Fruit fly (Drosophila melanogaster): ENCODE results near the gene DCP2.

Gene DCP2

DNA sequence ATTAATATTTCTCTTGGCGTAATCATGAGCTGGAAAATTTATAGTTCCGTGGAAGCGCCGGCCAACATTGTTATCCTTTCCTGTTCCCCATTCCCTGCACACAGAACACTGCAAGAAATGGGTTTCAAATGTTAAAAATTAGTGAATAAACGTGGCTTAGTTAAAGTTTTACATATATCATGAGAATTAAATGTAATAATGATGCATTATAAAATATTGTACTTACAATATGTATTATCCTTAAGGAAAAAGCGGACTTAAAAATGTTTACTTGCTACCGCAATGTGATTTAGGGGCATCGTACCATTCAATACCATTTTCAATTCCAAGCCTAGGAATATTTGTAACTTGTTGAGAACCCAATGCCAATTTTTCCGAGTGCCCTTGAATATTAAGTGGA is 23.6 kb downstream of the DCP2 start:
- TF ChIP-seq CG6792 (GFP tag; optimal IDR thresholded peaks at IDR 0.05) (no peak), CG11902 (GFP tag; optimal IDR thresholded peaks at IDR 0.05) (no peak), dsx (GFP tag; optimal IDR thresholded peaks at IDR 0.05; ENCODE audit: poor library complexity, severe bottlenecking) (no peak), cyc (GFP tag; optimal IDR thresholded peaks at IDR 0.05) (no peak)

dm6 chr3L:15802117-15802516 is 24.1 kb downstream of the DCP2 start:
- no peak for TF ChIP-seq CG11294 (GFP tag; IDR thresholded peaks at IDR 0.05)
- TF ChIP-seq CG34406 (GFP tag; optimal IDR thresholded peaks at IDR 0.05) = no peak
- TF ChIP-seq Hr4 (GFP tag; optimal IDR thresholded peaks at IDR 0.05) = no peak
- TF ChIP-seq CG7368 (GFP tag; optimal IDR thresholded peaks at IDR 0.05) = no peak
- no peak for TF ChIP-seq spab (GFP tag; optimal IDR thresholded peaks at IDR 0.05)
- no peak for TF ChIP-seq CG10631 (GFP tag; optimal IDR thresholded peaks at IDR 0.05)
- no peak for TF ChIP-seq topi (GFP tag; optimal IDR thresholded peaks at IDR 0.05)
- TF ChIP-seq esn (GFP tag; optimal IDR thresholded peaks at IDR 0.05) = no peak
- no peak for TF ChIP-seq Hr38 (GFP tag; optimal IDR thresholded peaks at IDR 0.05)
- TF ChIP-seq CG6792 (GFP tag; optimal IDR thresholded peaks at IDR 0.05) = no peak
- TF ChIP-seq svp (GFP tag) = no peak
- no peak for TF ChIP-seq CG3032 (tag; optimal IDR thresholded peaks at IDR 0.05)
- TF ChIP-seq salr (GFP tag; optimal IDR thresholded peaks at IDR 0.05) = no peak

DNA sequence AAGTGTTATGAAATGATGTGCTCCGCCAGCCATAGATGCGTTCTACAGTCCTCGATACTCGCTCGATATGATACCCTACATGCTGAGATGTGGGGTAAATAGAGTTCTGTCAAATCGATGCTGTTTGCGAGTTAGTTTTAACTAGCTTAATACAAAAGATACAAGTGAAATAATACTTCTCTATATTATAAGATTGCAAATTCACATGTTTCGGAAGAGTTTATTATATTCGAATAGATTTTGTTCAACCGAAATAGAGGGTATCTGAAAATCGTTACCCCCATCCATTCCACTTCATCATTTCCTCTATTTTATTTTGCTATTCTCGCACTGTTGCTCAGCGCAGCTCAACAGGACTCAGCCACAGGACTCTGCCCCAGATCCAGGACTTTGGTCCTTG is 31.9 kb downstream of the DCP2 start:
- TF ChIP-seq acj6 (GFP tag; optimal IDR thresholded peaks at IDR 0.05) (no peak), Gug (GFP tag; IDR thresholded peaks at IDR 0.05) (no peak), CG8119 (GFP tag; IDR thresholded peaks at IDR 0.05) (no peak), net (GFP tag; optimal IDR thresholded peaks at IDR 0.05) (no peak), CG32006 (GFP tag; optimal IDR thresholded peaks at IDR 0.05) (no peak), CG7368 (GFP tag; optimal IDR thresholded peaks at IDR 0.05) (no peak), CG34406 (GFP tag; optimal IDR thresholded peaks at IDR 0.05) (no peak), eg (GFP tag; IDR thresholded peaks at IDR 0.05) (no peak), CG8319 (GFP tag; optimal IDR thresholded peaks at IDR 0.05) (no peak), fd59A (GFP tag; optimal IDR thresholded peaks at IDR 0.05) (no peak), spab (GFP tag; optimal IDR thresholded peaks at IDR 0.05) (no peak)

DNA sequence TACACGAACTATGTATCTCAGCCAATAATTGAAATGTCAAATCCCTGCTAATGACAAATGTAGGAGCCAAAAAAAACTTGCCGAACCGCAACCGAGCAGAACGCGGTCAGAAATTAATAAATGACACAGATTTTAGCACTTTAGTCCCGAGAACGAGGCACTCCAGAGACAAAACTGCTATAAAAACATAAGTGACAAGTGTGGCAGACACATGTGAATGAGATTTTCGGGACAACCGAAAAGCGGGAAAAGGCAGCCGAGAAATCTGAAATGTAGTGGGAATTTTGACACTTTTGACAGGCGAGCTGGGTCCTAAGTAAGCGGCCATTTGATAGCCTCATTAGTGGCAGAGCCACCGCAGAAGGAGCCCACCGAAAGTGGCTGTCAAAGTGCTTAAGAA is 35.2 kb downstream of the DCP2 start:
- no peak for TF ChIP-seq esn (GFP tag; optimal IDR thresholded peaks at IDR 0.05)
- no peak for TF ChIP-seq Sox15 (GFP tag; optimal IDR thresholded peaks at IDR 0.05)
- no peak for TF ChIP-seq CG8632 (GFP tag; optimal IDR thresholded peaks at IDR 0.05)
- TF ChIP-seq Hr39 (GFP tag; optimal IDR thresholded peaks at IDR 0.05) = no peak
- TF ChIP-seq dsx (GFP tag; optimal IDR thresholded peaks at IDR 0.05; ENCODE audit: poor library complexity, severe bottlenecking) = no peak
- TF ChIP-seq CG6854 (GFP tag; optimal IDR thresholded peaks at IDR 0.05) = no peak
- TF ChIP-seq CG9139 (GFP tag; optimal IDR thresholded peaks at IDR 0.05) = no peak
- no peak for TF ChIP-seq CG6163 (GFP tag; IDR thresholded peaks at IDR 0.05)
- no peak for TF ChIP-seq CG11762 (GFP tag; optimal IDR thresholded peaks at IDR 0.05; ENCODE audit: insufficient read depth)
- no peak for TF ChIP-seq Sox102F (GFP tag; optimal IDR thresholded peaks at IDR 0.05)
- TF ChIP-seq CG4318 (GFP tag; optimal IDR thresholded peaks at IDR 0.05) = no peak
- TF ChIP-seq net (GFP tag; optimal IDR thresholded peaks at IDR 0.05) = no peak
- no peak for TF ChIP-seq Gug (GFP tag; IDR thresholded peaks at IDR 0.05)
- TF ChIP-seq CG31627 (GFP tag; optimal IDR thresholded peaks at IDR 0.05) = no peak
- no peak for TF ChIP-seq cyc (GFP tag; optimal IDR thresholded peaks at IDR 0.05)

DNA sequence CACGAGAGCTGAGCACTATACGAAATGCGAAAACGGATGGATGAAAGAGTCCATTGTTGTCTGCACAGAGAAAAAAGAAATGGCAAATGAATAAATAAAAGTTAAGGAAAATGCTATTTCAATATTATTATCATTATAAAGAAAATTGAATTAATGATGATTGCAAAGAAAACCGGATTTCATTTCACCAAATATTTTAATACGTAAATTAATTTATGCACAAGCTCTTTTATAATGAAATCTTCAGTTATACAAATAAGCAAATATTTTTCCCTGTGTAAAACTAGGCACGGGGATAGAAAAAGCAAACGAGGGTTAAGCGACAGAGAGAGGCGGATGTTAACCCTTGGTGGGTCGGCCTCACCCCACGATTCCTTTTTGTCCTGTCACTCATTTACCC is 38.8 kb downstream of the DCP2 start:
- TF ChIP-seq achi (GFP tag; optimal IDR thresholded peaks at IDR 0.05) (peak; percentile 26), Ets21C (GFP tag; optimal IDR thresholded peaks at IDR 0.05) (no peak), topi (GFP tag; optimal IDR thresholded peaks at IDR 0.05) (no peak), Eip78C (GFP tag) (peak; percentile 75), CG10631 (GFP tag; optimal IDR thresholded peaks at IDR 0.05) (peak; percentile 27), CG32006 (GFP tag; optimal IDR thresholded peaks at IDR 0.05) (no peak), OdsH (GFP tag; optimal IDR thresholded peaks at IDR 0.05) (no peak), Ets96B (tag; optimal IDR thresholded peaks at IDR 0.05) (peak; percentile 7)

Data from whole organism, prepupa.